Fruit fly (Drosophila melanogaster) whole organism, wandering third instar larva: ENCODE results near the gene Arfrp1.

Experiments
- Hnf4 ChIP-seq: fragments of 200-800 bp; sonication (Bioruptor generic); optimal IDR thresholded peaks from 2 replicates; lab custom pipeline; 2016; ENCODE audit warnings: missing biosample characterization, mild to moderate bottlenecking, missing genetic modification characterization
- Vsx2 ChIP-seq: fragments of 200-300, 225-300 bp; sonication (Bioruptor generic); optimal IDR thresholded peaks from 2 replicates; lab custom pipeline; 2018; ENCODE audit warnings: missing biosample characterization, missing genetic modification characterization; ENCODE audit not compliant: partially characterized antibody
- psq ChIP-seq: fragments of 200-800 bp; sonication (Bioruptor generic); optimal IDR thresholded peaks from 3 replicates; lab custom pipeline; 2017; ENCODE audit warnings: missing biosample characterization, mild to moderate bottlenecking, missing genetic modification characterization, moderate library complexity
- rgr ChIP-seq: fragments of 200-800 bp; sonication (Bioruptor generic); optimal IDR thresholded peaks from 3 replicates; lab custom pipeline; 2016; ENCODE audit warnings: missing biosample characterization, mild to moderate bottlenecking, missing genetic modification characterization

DNA sequence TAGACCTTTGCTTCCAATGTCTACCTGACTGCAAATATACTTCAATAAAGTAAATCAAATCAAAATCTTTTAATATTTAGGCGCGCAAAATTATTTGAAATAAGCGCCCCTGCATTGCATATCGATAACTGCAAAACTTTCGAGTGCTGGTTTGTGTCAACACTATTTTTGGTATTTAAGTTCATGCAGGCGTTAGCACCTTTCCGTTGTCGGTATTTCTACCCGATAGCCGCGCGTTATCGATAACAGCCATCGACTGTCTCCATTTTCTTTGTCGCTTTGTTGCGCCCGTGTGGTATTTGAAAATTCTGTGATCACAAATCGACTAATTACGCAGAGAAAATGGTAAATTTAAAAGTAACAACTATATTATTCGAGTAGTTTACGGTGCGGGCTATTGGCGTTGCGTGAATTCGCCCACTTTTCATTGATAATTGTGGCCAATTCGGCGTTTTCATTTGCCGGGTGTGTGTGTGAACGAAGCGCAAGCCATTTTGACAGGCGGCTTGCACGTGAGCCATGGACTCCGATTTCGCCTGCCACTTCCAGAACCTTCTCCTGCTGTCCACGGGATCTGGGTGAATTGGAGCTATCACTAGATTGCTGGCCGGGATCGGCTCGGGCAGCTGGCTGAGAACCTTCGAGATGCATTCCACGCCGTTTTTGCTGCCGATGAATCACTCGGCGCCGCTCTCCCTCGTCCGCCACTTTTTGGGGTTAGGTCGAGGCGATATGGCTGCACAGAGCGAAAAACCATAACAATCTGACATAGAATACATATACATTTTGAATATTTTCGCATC, 17.4 kb upstream of the Arfrp1 start, which contains the start of gene CCT2:
- no peak for TF ChIP-seq Hnf4 (GFP tag; lab: Kevin White, UChicago)
- TF ChIP-seq rgr (GFP tag; lab: Kevin White, UChicago): no peak
- no peak for TF ChIP-seq psq (GFP tag; lab: Kevin White, UChicago)
- no peak for TF ChIP-seq Vsx2
